Worm (Caenorhabditis elegans) whole organism, young adult: ENCODE measurements around the gene K01G5.8.

Experiments used
- C06A6.2 ChIP-seq: fragments of 200-800 bp; sonication (Bioruptor generic); conservative IDR thresholded peaks from 2 replicates; pipeline ENCODE4 v1.3.6; 2022; ENCODE audit warnings: missing genetic modification characterization, missing compliant biosample characterization
- D2030.7 ChIP-seq: fragments of 200-800 bp; sonication (Bioruptor generic); IDR thresholded peaks from 2 replicates; pipeline ENCODE4 v1.3.6; 2022; ENCODE audit warnings: missing genetic modification reagents, missing genetic modification characterization, missing compliant biosample characterization
- F33H1.4 ChIP-seq: fragments of 200-800 bp; sonication (Bioruptor generic); IDR thresholded peaks from 2 replicates; pipeline ENCODE4 v1.3.6; 2022; ENCODE audit warnings: missing genetic modification reagents, missing genetic modification characterization, missing compliant biosample characterization
- F37B4.10 ChIP-seq: fragments of 200-800 bp; sonication (Bioruptor generic); IDR thresholded peaks from 2 replicates; pipeline ENCODE4 v1.3.6; 2022; ENCODE audit warnings: missing genetic modification characterization, missing compliant biosample characterization
- F39B2.1 ChIP-seq: fragments of 200-800 bp; sonication (Bioruptor generic); IDR thresholded peaks from 2 replicates; pipeline ENCODE4 v1.3.6; 2022; ENCODE audit warnings: missing genetic modification reagents, missing genetic modification characterization, missing compliant biosample characterization
- F55B11.4 ChIP-seq: sonication (generic microtip); optimal IDR thresholded peaks from 2 replicates; lab custom pipeline; 2016; ENCODE audit warnings: missing compliant biosample characterization, missing genetic modification characterization, borderline replicate concordance; ENCODE audit not compliant: insufficient read depth
- F57C9.4 ChIP-seq: sonication (generic microtip); optimal IDR thresholded peaks from 2 replicates; lab custom pipeline; 2017; ENCODE audit warnings: mild to moderate bottlenecking, missing genetic modification characterization, missing compliant biosample characterization
- T07F8.4 ChIP-seq: sonication (generic microtip); optimal IDR thresholded peaks from 2 replicates; lab custom pipeline; 2016; ENCODE audit warnings: mild to moderate bottlenecking, missing genetic modification characterization, moderate library complexity, missing compliant biosample characterization
- T26A5.8 ChIP-seq: sonication (generic microtip); optimal IDR thresholded peaks from 2 replicates; lab custom pipeline; 2016; ENCODE audit warnings: missing genetic modification characterization, missing compliant biosample characterization
- Y53G8AR.9 ChIP-seq: fragments of 200-800 bp; sonication (Bioruptor generic); conservative IDR thresholded peaks from 2 replicates; pipeline ENCODE4 v1.3.6; 2022; ENCODE audit warnings: missing genetic modification reagents, missing genetic modification characterization, missing compliant biosample characterization
- Y67H2A.10 ChIP-seq: fragments of 200-800 bp; sonication (Bioruptor generic); conservative IDR thresholded peaks from 2 replicates; pipeline ENCODE4 v1.3.6; 2022; ENCODE audit warnings: missing genetic modification reagents, missing genetic modification characterization, missing compliant biosample characterization
- akir-1 ChIP-seq: fragments of 200-800 bp; sonication (Bioruptor generic); optimal IDR thresholded peaks from 2 replicates; lab custom pipeline; 2018; ENCODE audit warnings: mild to moderate bottlenecking, missing genetic modification characterization, moderate library complexity, missing compliant biosample characterization
- aptf-3 ChIP-seq: fragments of 200-800 bp; sonication (Bioruptor generic); IDR thresholded peaks from 2 replicates; pipeline ENCODE4 v1.3.6; 2022; ENCODE audit warnings: missing genetic modification characterization, missing compliant biosample characterization
- atf-7 ChIP-seq: sonication (generic microtip); optimal IDR thresholded peaks from 2 replicates; lab custom pipeline; 2017; ENCODE audit warnings: mild to moderate bottlenecking, missing genetic modification characterization, missing compliant biosample characterization
- athp-1 ChIP-seq: sonication (generic microtip); optimal IDR thresholded peaks from 2 replicates; lab custom pipeline; 2017; ENCODE audit warnings: mild to moderate bottlenecking, missing genetic modification characterization, missing compliant biosample characterization
- attf-5 ChIP-seq: fragments of 200-800 bp; sonication (Bioruptor generic); optimal IDR thresholded peaks from 2 replicates; lab custom pipeline; 2018; ENCODE audit warnings: mild to moderate bottlenecking, missing genetic modification characterization, missing compliant biosample characterization
- bed-1 ChIP-seq: fragments of 200-800 bp; sonication (Bioruptor generic); IDR thresholded peaks from 2 replicates; pipeline ENCODE4 v1.3.6; 2022; ENCODE audit warnings: missing genetic modification reagents, missing genetic modification characterization, missing compliant biosample characterization
- bed-2 ChIP-seq: fragments of 200-800 bp; sonication (Bioruptor generic); IDR thresholded peaks from 2 replicates; pipeline ENCODE4 v1.3.6; 2022; ENCODE audit warnings: missing genetic modification reagents, missing genetic modification characterization, missing compliant biosample characterization
- cebp-2 ChIP-seq: fragments of 200-800 bp; sonication (Bioruptor generic); IDR thresholded peaks from 2 replicates; pipeline ENCODE4 v1.3.6; 2022; ENCODE audit warnings: missing genetic modification characterization, missing compliant biosample characterization
- ceh-58 ChIP-seq: fragments of 200-800 bp; sonication (Bioruptor generic); IDR thresholded peaks from 2 replicates; pipeline ENCODE4 v1.3.6; 2022; ENCODE audit warnings: missing genetic modification characterization, missing compliant biosample characterization
- die-1 ChIP-seq: sonication (generic microtip); optimal IDR thresholded peaks from 2 replicates; lab custom pipeline; 2016; ENCODE audit warnings: missing genotype, mild to moderate bottlenecking, missing genetic modification characterization, missing compliant biosample characterization
- dpl-1 ChIP-seq: fragments of 150-350 bp; optimal IDR thresholded peaks from 2 replicates; lab custom pipeline; 2014; ENCODE audit warnings: missing biosample characterization, missing genetic modification reagents, missing genetic modification characterization
- efl-1 ChIP-seq: fragments of 150-350 bp; optimal IDR thresholded peaks from 2 replicates; lab custom pipeline; 2014; ENCODE audit warnings: missing biosample characterization, missing genetic modification reagents, missing genetic modification characterization
- egl-44 ChIP-seq: fragments of 200-800 bp; sonication (Bioruptor generic); IDR thresholded peaks from 2 replicates; pipeline ENCODE4 v1.3.6; 2022; ENCODE audit warnings: missing genetic modification reagents, missing genetic modification characterization, missing compliant biosample characterization
- gei-17 ChIP-seq: fragments of 200-800 bp; sonication (Bioruptor generic); optimal IDR thresholded peaks from 2 replicates; lab custom pipeline; 2018; ENCODE audit warnings: mild to moderate bottlenecking, missing genetic modification characterization, missing compliant biosample characterization
- hlh-12 ChIP-seq: sonication (generic microtip); optimal IDR thresholded peaks from 2 replicates; lab custom pipeline; 2016; ENCODE audit warnings: missing genetic modification characterization, missing compliant biosample characterization
- hlh-26 ChIP-seq: fragments of 200-800 bp; sonication (Bioruptor generic); conservative IDR thresholded peaks from 2 replicates; pipeline ENCODE4 v1.3.6; 2022; ENCODE audit warnings: missing genetic modification reagents, missing genetic modification characterization, missing compliant biosample characterization
- hmg-1.2 ChIP-seq: fragments of 200-800 bp; sonication (Bioruptor generic); IDR thresholded peaks from 2 replicates; pipeline ENCODE4 v1.3.6; 2022; ENCODE audit warnings: missing genetic modification reagents, missing genetic modification characterization, missing compliant biosample characterization
- hmg-20 ChIP-seq: fragments of 200-800 bp; sonication (Bioruptor generic); IDR thresholded peaks from 2 replicates; pipeline ENCODE4 v1.3.6; 2022; ENCODE audit warnings: missing genetic modification reagents, missing genetic modification characterization, missing compliant biosample characterization
- hsf-1 ChIP-seq: fragments of 200-800 bp; sonication (Bioruptor generic); IDR thresholded peaks from 2 replicates; pipeline ENCODE4 v1.3.6; 2022; ENCODE audit warnings: missing genetic modification reagents, missing genetic modification characterization, missing compliant biosample characterization
- lin-35 ChIP-seq, 3 experiments: fragments of 150-350 bp in 2 of 3; sonication (generic microtip) in 1 of 3; optimal IDR thresholded peaks; 2 replicates each; lab custom pipeline; 2014 to 2018; ENCODE audit warnings: missing biosample characterization in 3 of 3, missing genetic modification characterization in 3 of 3, missing genetic modification reagents in 3 of 3
- lir-1 ChIP-seq: fragments of 200-800 bp; sonication (Bioruptor generic); conservative IDR thresholded peaks from 2 replicates; pipeline ENCODE4 v1.3.6; 2022; ENCODE audit warnings: missing genetic modification reagents, missing genetic modification characterization, missing compliant biosample characterization
- madf-10 ChIP-seq: sonication (generic microtip); optimal IDR thresholded peaks from 2 replicates; lab custom pipeline; 2016; ENCODE audit warnings: mild to moderate bottlenecking, missing genetic modification characterization, missing compliant biosample characterization
- madf-8 ChIP-seq: fragments of 200-800 bp; sonication (Bioruptor generic); conservative IDR thresholded peaks from 2 replicates; pipeline ENCODE4 v1.3.6; 2022; ENCODE audit warnings: missing genetic modification reagents, missing genetic modification characterization, missing compliant biosample characterization
- mcd-1 ChIP-seq: fragments of 200-800 bp; sonication (Bioruptor generic); IDR thresholded peaks from 2 replicates; pipeline ENCODE4 v1.3.6; 2022; ENCODE audit warnings: missing genetic modification reagents, missing genetic modification characterization, missing compliant biosample characterization
- mel-28 ChIP-seq: sonication (generic microtip); optimal IDR thresholded peaks from 2 replicates; lab custom pipeline; 2016; ENCODE audit warnings: borderline replicate concordance, mild to moderate bottlenecking, missing genetic modification characterization, missing compliant biosample characterization
- mes-4 ChIP-seq: sonication (generic microtip); optimal IDR thresholded peaks from 2 replicates; lab custom pipeline; 2016; ENCODE audit warnings: missing genotype, missing genetic modification characterization, missing compliant biosample characterization
- nfyb-1 ChIP-seq: fragments of 200-800 bp; sonication (Bioruptor generic); IDR thresholded peaks from 2 replicates; pipeline ENCODE4 v1.3.6; 2022; ENCODE audit warnings: missing genetic modification reagents, missing genetic modification characterization, missing compliant biosample characterization
- pbrm-1 ChIP-seq: fragments of 200-800 bp; sonication (Bioruptor generic); IDR thresholded peaks from 2 replicates; pipeline ENCODE4 v1.3.6; 2022; ENCODE audit warnings: missing genetic modification reagents, missing genetic modification characterization, missing compliant biosample characterization
- rcor-1 ChIP-seq: fragments of 200-800 bp; sonication (Bioruptor generic); IDR thresholded peaks from 2 replicates; pipeline ENCODE4 v1.3.6; 2022; ENCODE audit warnings: missing genetic modification reagents, missing genetic modification characterization, missing compliant biosample characterization
- repo-1 ChIP-seq: sonication (generic microtip); optimal IDR thresholded peaks from 2 replicates; lab custom pipeline; 2017; ENCODE audit warnings: mild to moderate bottlenecking, missing genetic modification characterization, missing compliant biosample characterization
- sdz-38 ChIP-seq: sonication (generic microtip); optimal IDR thresholded peaks from 2 replicates; lab custom pipeline; 2016; ENCODE audit warnings: missing genotype, missing genetic modification characterization, missing compliant biosample characterization
- sea-2 ChIP-seq: fragments of 200-800 bp; sonication (Bioruptor generic); IDR thresholded peaks from 2 replicates; pipeline ENCODE4 v1.3.6; 2022; ENCODE audit warnings: missing genetic modification characterization, missing compliant biosample characterization
- snpc-3.4 ChIP-seq: sonication (generic microtip); optimal IDR thresholded peaks from 2 replicates; lab custom pipeline; 2017; ENCODE audit warnings: missing genetic modification characterization, mild to moderate bottlenecking, missing compliant biosample characterization, antibody characterized with exemption, moderate library complexity, missing genotype, missing genetic modification reagents
- sptf-2 ChIP-seq: fragments of 200-800 bp; sonication (Bioruptor generic); optimal IDR thresholded peaks from 2 replicates; lab custom pipeline; 2018; ENCODE audit warnings: mild to moderate bottlenecking, missing genetic modification characterization, missing compliant biosample characterization
- tbx-9 ChIP-seq: sonication (generic microtip); optimal IDR thresholded peaks from 2 replicates; lab custom pipeline; 2016; ENCODE audit warnings: borderline replicate concordance, missing genetic modification characterization, inconsistent platforms, missing compliant biosample characterization
- xnd-1 ChIP-seq: sonication (generic microtip); optimal IDR thresholded peaks from 2 replicates; lab custom pipeline; 2016; ENCODE audit warnings: missing genotype, missing genetic modification reagents, missing genetic modification characterization, missing compliant biosample characterization
- ztf-18 ChIP-seq: sonication (generic microtip); optimal IDR thresholded peaks from 2 replicates; lab custom pipeline; 2016; ENCODE audit warnings: missing genotype, mild to moderate bottlenecking, missing genetic modification characterization, missing compliant biosample characterization
- ztf-22 ChIP-seq: fragments of 200-800 bp; sonication (Bioruptor generic); optimal IDR thresholded peaks from 2 replicates; lab custom pipeline; 2018; ENCODE audit warnings: mild to moderate bottlenecking, missing genetic modification characterization, moderate library complexity, missing compliant biosample characterization
- ztf-25 ChIP-seq: fragments of 200-800 bp; sonication (Bioruptor generic); IDR thresholded peaks from 2 replicates; pipeline ENCODE4 v1.3.6; 2022; ENCODE audit warnings: missing genetic modification reagents, missing genetic modification characterization, missing compliant biosample characterization

Gene K01G5.8

DNA sequence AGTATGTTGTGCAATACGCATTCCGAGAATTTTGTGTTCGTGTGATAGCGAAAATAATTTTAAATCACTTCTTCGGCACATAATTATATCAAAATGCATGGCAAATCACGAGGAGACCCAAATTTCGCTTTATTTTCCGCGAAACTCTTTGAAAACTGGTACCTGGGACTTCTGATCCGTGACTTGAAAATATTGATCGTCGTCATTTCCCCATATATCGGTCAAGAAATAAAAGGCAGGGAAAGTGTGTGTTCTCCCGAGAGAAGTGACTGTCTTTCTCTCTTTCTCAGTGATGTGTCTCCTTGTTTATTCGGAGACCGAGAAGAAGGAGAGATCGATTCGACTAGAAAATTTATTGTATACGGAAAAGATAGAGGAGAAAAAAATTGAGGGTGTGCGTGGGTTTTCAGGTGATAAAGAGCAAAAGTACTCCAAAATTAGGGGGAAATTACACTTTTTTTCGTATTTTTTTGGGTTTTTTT is 29.3 kb downstream of the K01G5.8 start, which contains the start of gene W09D10.5 (continued):
- no peak for TF ChIP-seq efl-1
- TF ChIP-seq die-1 (tag; lab: Kevin White, UChicago), result peak; percentile 26
- no peak for TF ChIP-seq bed-1 (GFP tag; lab: Robert Waterston, UW)
- TF ChIP-seq F57C9.4 (tag; lab: Kevin White, UChicago), result peak; percentile 18
- TF ChIP-seq rcor-1 (GFP tag; lab: Robert Waterston, UW), result no peak
- TF ChIP-seq xnd-1, result no peak
- TF ChIP-seq dpl-1 (GFP tag; lab: Kevin White, UChicago), result no peak
- TF ChIP-seq repo-1 (tag; lab: Kevin White, UChicago), result peak; percentile 70
- 0 out of 2 replicates have a peak, but pooled peaks have one; percentile 14 for TF ChIP-seq F37B4.10 (GFP tag; lab: Robert Waterston, UW)
- TF ChIP-seq cebp-2, result no peak
- no peak for TF ChIP-seq hmg-20 (GFP tag; lab: Robert Waterston, UW)
- TF ChIP-seq F39B2.1 (GFP tag; lab: Robert Waterston, UW), result no peak
- TF ChIP-seq attf-5 (GFP tag; lab: Kevin White, UChicago), result no peak
- no peak for TF ChIP-seq F33H1.4 (GFP tag; lab: Robert Waterston, UW)
- TF ChIP-seq egl-44 (GFP tag; lab: Robert Waterston, UW), result no peak
- peak; percentile 18 for TF ChIP-seq madf-10 (tag; lab: Kevin White, UChicago)
- TF ChIP-seq hlh-26 (GFP tag; lab: Robert Waterston, UW), result no peak
- no peak; the same call in 1 of the 2 replicates for TF ChIP-seq mcd-1 (GFP tag; lab: Robert Waterston, UW)
- TF ChIP-seq mes-4 (tag; lab: Kevin White, UChicago), result no peak
- no peak for TF ChIP-seq D2030.7 (GFP tag; lab: Robert Waterston, UW)
- TF ChIP-seq Y67H2A.10, result 0 out of 2 replicates have a peak, but pooled peaks have one; percentile 27
- TF ChIP-seq lin-35 (GFP tag; optimal IDR thresholded peaks at IDR 0.05; lab: Kevin White, UChicago), result no peak
- no peak for TF ChIP-seq ceh-58
- peak; percentile 16 for TF ChIP-seq ztf-18 (tag; lab: Kevin White, UChicago)
- TF ChIP-seq madf-8 (GFP tag; lab: Robert Waterston, UW), result no peak
- no peak; the same call in 1 of the 2 replicates for TF ChIP-seq C06A6.2 (GFP tag; lab: Robert Waterston, UW)
- no peak for TF ChIP-seq ztf-25 (GFP tag; lab: Robert Waterston, UW)
- no peak for TF ChIP-seq tbx-9 (tag; lab: Kevin White, UChicago)
- peak; percentile 56 for TF ChIP-seq mel-28 (tag; lab: Kevin White, UChicago)
- TF ChIP-seq F55B11.4, result no peak
- TF ChIP-seq ztf-22 (GFP tag; lab: Kevin White, UChicago), result no peak
- TF ChIP-seq sea-2 (GFP tag; lab: Robert Waterston, UW), result no peak
- TF ChIP-seq hsf-1, result peak; percentile 56; the same call in 1 of the 2 replicates
- no peak for TF ChIP-seq pbrm-1 (GFP tag; lab: Robert Waterston, UW)
- TF ChIP-seq T26A5.8 (tag; lab: Kevin White, UChicago), result no peak
- TF ChIP-seq lir-1 (GFP tag; lab: Robert Waterston, UW), result no peak
- no peak for TF ChIP-seq snpc-3.4 (tag; lab: Kevin White, UChicago)
- TF ChIP-seq gei-17 (GFP tag; lab: Kevin White, UChicago), result peak; percentile 15
- TF ChIP-seq Y53G8AR.9 (GFP tag; lab: Robert Waterston, UW), result peak; percentile 42; the same call in 1 of the 2 replicates
- TF ChIP-seq bed-2 (GFP tag; lab: Robert Waterston, UW), result no peak
- peak; percentile 68; the same call in 1 of the 2 replicates for TF ChIP-seq nfyb-1 (GFP tag; lab: Robert Waterston, UW)
- no peak for TF ChIP-seq hlh-12 (tag; lab: Kevin White, UChicago)
- no peak for TF ChIP-seq akir-1
- TF ChIP-seq sdz-38 (tag; lab: Kevin White, UChicago), result no peak
- peak; percentile 38 for TF ChIP-seq atf-7
- no peak for TF ChIP-seq T07F8.4 (tag; lab: Kevin White, UChicago)
- TF ChIP-seq hmg-1.2, result no peak
- TF ChIP-seq aptf-3 (GFP tag; lab: Robert Waterston, UW), result no peak; the same call in 1 of the 2 replicates
- TF ChIP-seq sptf-2 (GFP tag; lab: Kevin White, UChicago), result no peak
- TF ChIP-seq athp-1 (tag; lab: Kevin White, UChicago), result peak; percentile 53
